Worm (Caenorhabditis elegans) whole organism, L4 larva: Measurements from ENCODE around the gene clec-79.

ENCODE experiments used
- nhr-237 ChIP-seq: sonication (generic microtip); optimal IDR thresholded peaks from 2 replicates; lab custom pipeline; 2017; ENCODE audit warnings: missing biosample characterization, missing genetic modification characterization
- pha-4 ChIP-seq, 2 experiments: fragments of 150-350 bp in 1 of 2; fragments of 200-800 bp in 1 of 2; sonication (Bioruptor generic) in 1 of 2; IDR thresholded peaks in 1 of 2; optimal IDR thresholded peaks in 1 of 2; 2 replicates each; pipeline versions ENCODE4 v1.3.6 to Lab custom; 2014 to 2022; ENCODE audit warnings: missing genetic modification characterization in 2 of 2, missing genetic modification reagents in 2 of 2, missing biosample characterization in 1 of 2, missing compliant biosample characterization in 1 of 2

- no peak for TF ChIP-seq pha-4 (GFP tag; IDR thresholded peaks at IDR 0.05; lab: Robert Waterston, UW)
- no peak for TF ChIP-seq pha-4 (tag; optimal IDR thresholded peaks at IDR 0.05; lab: Kevin White, UChicago)
- TF ChIP-seq nhr-237 (tag; lab: Kevin White, UChicago): no peak
Measured at ce11 chrIV:3994318-3994717, 21.2 kb downstream of the clec-79 start, which contains the start of gene F47C12.13.
